Worm (Caenorhabditis elegans) whole organism, L3 larva: Measurements from ENCODE around the gene str-31.

Source experiments
- R02D3.7 ChIP-seq: fragments of 150-350 bp; optimal IDR thresholded peaks from 2 replicates; lab custom pipeline; 2014; ENCODE audit warnings: missing biosample characterization, missing genetic modification characterization
- ZK546.5 ChIP-seq: sonication (generic microtip); optimal IDR thresholded peaks from 2 replicates; lab custom pipeline; 2017; ENCODE audit warnings: missing biosample characterization, missing genetic modification characterization
- aly-2 ChIP-seq: fragments of 150-350 bp; optimal IDR thresholded peaks from 2 replicates; lab custom pipeline; 2014; ENCODE audit warnings: missing biosample characterization, missing genetic modification characterization
- ama-1 ChIP-seq: fragments of 150-350 bp; optimal IDR thresholded peaks from 2 replicates; lab custom pipeline; 2018
- ceh-16 ChIP-seq: sonication (generic microtip); optimal IDR thresholded peaks from 2 replicates; lab custom pipeline; 2017; ENCODE audit warnings: missing biosample characterization, missing genetic modification characterization
- ceh-82 ChIP-seq: fragments of 150-350 bp; optimal IDR thresholded peaks from 2 replicates; lab custom pipeline; 2014; ENCODE audit warnings: missing biosample characterization, missing genetic modification characterization
- daf-12 ChIP-seq: fragments of 150-350 bp; optimal IDR thresholded peaks from 2 replicates; lab custom pipeline; 2014; ENCODE audit warnings: missing biosample characterization, missing genetic modification reagents, missing genetic modification characterization
- egl-27 ChIP-seq: sonication (generic microtip); optimal IDR thresholded peaks from 4 replicates; lab custom pipeline; 2017; ENCODE audit warnings: missing biosample characterization, missing genetic modification reagents, missing genetic modification characterization
- egl-5 ChIP-seq: fragments of 150-350 bp; optimal IDR thresholded peaks from 2 replicates; lab custom pipeline; 2017; ENCODE audit warnings: missing biosample characterization, missing genetic modification reagents, missing genetic modification characterization, inconsistent platforms
- elt-2 ChIP-seq: sonication (generic microtip); optimal IDR thresholded peaks from 2 replicates; lab custom pipeline; 2016; ENCODE audit warnings: missing genetic modification reagents, mild to moderate bottlenecking, missing genetic modification characterization, missing compliant biosample characterization
- elt-3 ChIP-seq, 3 experiments: fragments of 150-350 bp in 1 of 3; sonication (generic microtip) in 2 of 3; optimal IDR thresholded peaks; 2 replicates in 2 of 3; 4 replicates in 1 of 3; lab custom pipeline; 2014 to 2017; ENCODE audit warnings: missing biosample characterization in 3 of 3, missing genetic modification characterization in 3 of 3
- eor-1 ChIP-seq, 2 experiments: fragments of 150-350 bp; optimal IDR thresholded peaks; 2 replicates each; lab custom pipeline; 2014 to 2018; ENCODE audit warnings: missing biosample characterization in 2 of 2, missing genetic modification characterization in 2 of 2
- fkh-10 ChIP-seq: sonication (generic microtip); optimal IDR thresholded peaks from 2 replicates; lab custom pipeline; 2017; ENCODE audit warnings: missing biosample characterization, missing genetic modification reagents, missing genetic modification characterization
- fkh-2 ChIP-seq: fragments of 150-350 bp; optimal IDR thresholded peaks from 2 replicates; lab custom pipeline; 2014; ENCODE audit warnings: missing biosample characterization, missing genetic modification reagents, missing genetic modification characterization
- fos-1 ChIP-seq: fragments of 150-350 bp; optimal IDR thresholded peaks from 2 replicates; lab custom pipeline; 2014; ENCODE audit warnings: missing biosample characterization, missing genetic modification characterization
- hmg-11 ChIP-seq: sonication (generic microtip); optimal IDR thresholded peaks from 2 replicates; lab custom pipeline; 2016; ENCODE audit warnings: missing genetic modification characterization, missing compliant biosample characterization
- jun-1 ChIP-seq: fragments of 150-350 bp; optimal IDR thresholded peaks from 2 replicates; lab custom pipeline; 2014; ENCODE audit warnings: missing biosample characterization, missing genetic modification reagents, missing genetic modification characterization
- lin-15B ChIP-seq: fragments of 150-350 bp; optimal IDR thresholded peaks from 2 replicates; lab custom pipeline; 2014; ENCODE audit warnings: missing biosample characterization, missing genetic modification characterization
- lin-39 ChIP-seq: fragments of 150-350 bp; optimal IDR thresholded peaks from 2 replicates; lab custom pipeline; 2018; ENCODE audit warnings: missing biosample characterization, missing genetic modification reagents, missing genetic modification characterization
- lsy-12 ChIP-seq: sonication (generic microtip); optimal IDR thresholded peaks from 2 replicates; lab custom pipeline; 2016; ENCODE audit warnings: mild to moderate bottlenecking, missing genetic modification characterization, missing compliant biosample characterization
- mdl-1 ChIP-seq: fragments of 150-350 bp; optimal IDR thresholded peaks from 2 replicates; lab custom pipeline; 2014; ENCODE audit warnings: missing biosample characterization, missing genetic modification characterization
- nfya-1 ChIP-seq: sonication (generic microtip); optimal IDR thresholded peaks from 2 replicates; lab custom pipeline; 2017; ENCODE audit warnings: missing genetic modification characterization, mild to moderate bottlenecking, missing compliant biosample characterization, antibody characterized with exemption, moderate library complexity; ENCODE audit not compliant: insufficient read depth
- nhr-11 ChIP-seq: fragments of 150-350 bp; optimal IDR thresholded peaks from 2 replicates; lab custom pipeline; 2014; ENCODE audit warnings: missing biosample characterization, missing genetic modification characterization
- nhr-12 ChIP-seq: fragments of 150-350 bp; optimal IDR thresholded peaks from 2 replicates; lab custom pipeline; 2014; ENCODE audit warnings: missing biosample characterization, missing genetic modification characterization
- nhr-237 ChIP-seq: fragments of 150-350 bp; optimal IDR thresholded peaks from 2 replicates; lab custom pipeline; 2014; ENCODE audit warnings: missing biosample characterization, missing genetic modification characterization
- nhr-43 ChIP-seq: sonication (generic microtip); optimal IDR thresholded peaks from 2 replicates; lab custom pipeline; 2016; ENCODE audit warnings: mild to moderate bottlenecking, missing genetic modification characterization, missing compliant biosample characterization; ENCODE audit not compliant: poor library complexity, severe bottlenecking
- nhr-67 ChIP-seq: fragments of 150-350 bp; optimal IDR thresholded peaks from 2 replicates; lab custom pipeline; 2014; ENCODE audit warnings: missing biosample characterization, missing genetic modification characterization
- nhr-76 ChIP-seq: fragments of 150-350 bp; sonication (generic microtip); optimal IDR thresholded peaks from 5 replicates; lab custom pipeline; 2014; ENCODE audit warnings: missing biosample characterization, missing genetic modification characterization
- nhr-77 ChIP-seq: fragments of 150-350 bp; optimal IDR thresholded peaks from 2 replicates; lab custom pipeline; 2014; ENCODE audit warnings: missing biosample characterization, missing genetic modification characterization
- pqm-1 ChIP-seq: fragments of 150-350 bp; optimal IDR thresholded peaks from 2 replicates; lab custom pipeline; 2017; ENCODE audit warnings: missing biosample characterization, missing genetic modification characterization, inconsistent platforms
- sea-2 ChIP-seq: fragments of 150-350 bp; sonication (generic microtip); optimal IDR thresholded peaks from 4 replicates; lab custom pipeline; 2014; ENCODE audit warnings: missing biosample characterization, missing genetic modification reagents, missing genetic modification characterization
- skn-1 ChIP-seq: fragments of 150-350 bp; optimal IDR thresholded peaks from 2 replicates; lab custom pipeline; 2014; ENCODE audit warnings: missing biosample characterization, missing genetic modification characterization
- snpc-4 ChIP-seq: fragments of 150-350 bp; optimal IDR thresholded peaks from 2 replicates; lab custom pipeline; 2014; ENCODE audit warnings: missing biosample characterization, missing genetic modification characterization
- tbx-2 ChIP-seq: sonication (generic microtip); optimal IDR thresholded peaks from 2 replicates; lab custom pipeline; 2016; ENCODE audit warnings: mild to moderate bottlenecking, missing genetic modification characterization, missing compliant biosample characterization
- unc-62 ChIP-seq: fragments of 150-350 bp; sonication (generic microtip); optimal IDR thresholded peaks from 4 replicates; lab custom pipeline; 2014; ENCODE audit warnings: missing biosample characterization, missing genetic modification reagents, missing genetic modification characterization
- zag-1 ChIP-seq: fragments of 150-350 bp; optimal IDR thresholded peaks from 2 replicates; lab custom pipeline; 2014; ENCODE audit warnings: missing biosample characterization, missing genetic modification characterization

str-31 gene

DNA sequence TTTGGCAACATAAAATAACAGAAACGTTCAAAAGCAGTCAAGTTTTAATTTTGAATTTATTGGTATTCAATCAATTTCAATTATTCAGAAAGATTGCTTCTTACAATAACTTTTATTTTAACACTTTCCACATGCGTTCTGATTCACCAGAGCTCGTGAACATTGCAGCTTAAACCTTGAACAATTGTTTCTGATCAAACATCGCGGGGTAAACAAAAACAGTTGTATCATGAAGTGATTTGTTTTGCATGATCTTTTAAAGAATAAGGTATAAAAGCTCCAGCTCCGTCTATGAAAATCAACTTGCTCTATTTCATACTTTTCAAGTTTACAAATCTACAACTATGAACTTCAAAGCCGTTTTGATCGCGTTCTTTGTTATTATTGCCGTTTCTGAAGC, 14.9 kb upstream of the str-31 start, which contains the start of gene C54F6.6:
TSS of gene C54F6.6 (plus strand) at position 301 of the 400 bp plus-strand sequence.
- TF ChIP-seq unc-62 (GFP tag; lab: Kevin White, UChicago): no peak
- TF ChIP-seq nhr-76 (tag; lab: Kevin White, UChicago): no peak
- TF ChIP-seq snpc-4 (tag; lab: Kevin White, UChicago): no peak
- TF ChIP-seq ama-1 (lab: Kevin White, UChicago): no peak
- TF ChIP-seq mdl-1 (tag; lab: Kevin White, UChicago): no peak
- no peak for TF ChIP-seq lin-15B
- no peak for TF ChIP-seq fkh-2 (tag; lab: Kevin White, UChicago)
- no peak for TF ChIP-seq fos-1 (tag; lab: Kevin White, UChicago)
- no peak for TF ChIP-seq hmg-11 (tag; lab: Kevin White, UChicago)
- TF ChIP-seq egl-5 (tag; lab: Kevin White, UChicago): no peak
- TF ChIP-seq elt-2: no peak
- no peak for TF ChIP-seq nhr-77
- TF ChIP-seq ZK546.5 (tag; lab: Kevin White, UChicago): no peak
- no peak for TF ChIP-seq nhr-43
- no peak for TF ChIP-seq nhr-237 (tag; lab: Kevin White, UChicago)
- TF ChIP-seq eor-1 (tag; optimal IDR thresholded peaks at IDR 0.05; lab: Kevin White, UChicago): no peak
- TF ChIP-seq nhr-11 (tag; lab: Kevin White, UChicago): no peak
- TF ChIP-seq ceh-82 (tag; lab: Kevin White, UChicago): no peak

DNA sequence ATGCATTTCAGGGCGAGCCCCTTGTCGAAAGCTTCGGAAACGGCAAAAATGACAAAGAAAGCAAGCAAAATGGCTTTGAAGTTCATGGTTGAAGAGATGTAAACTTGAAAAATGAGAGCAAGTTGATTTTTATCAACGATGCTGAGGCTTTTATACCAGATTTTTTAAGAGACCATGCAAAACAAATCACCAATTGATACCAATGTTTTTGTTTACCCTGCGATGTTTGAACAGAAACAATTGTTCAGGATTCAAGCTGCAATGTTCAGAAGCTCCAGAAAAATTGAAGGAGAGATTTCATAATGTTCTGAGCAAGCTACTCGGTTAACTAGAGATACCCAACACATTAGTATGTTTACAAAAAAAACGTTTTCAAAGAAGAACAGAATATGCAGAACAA, 13.8 kb upstream of the str-31 start, which contains the start of gene C54F6.15:
TSS of gene C54F6.15 (minus strand) at position 101 of the 400 bp plus-strand sequence.
- TF ChIP-seq skn-1 (tag; lab: Kevin White, UChicago) (no peak), R02D3.7 (tag; lab: Kevin White, UChicago) (no peak)

ce11 chrV:7521304-7521703, 12.8 kb upstream of the str-31 start:
- no peak for TF ChIP-seq unc-62 (GFP tag; lab: Kevin White, UChicago)
- no peak for TF ChIP-seq lsy-12 (tag; lab: Kevin White, UChicago)
- no peak for TF ChIP-seq ceh-16 (tag; lab: Kevin White, UChicago)
- TF ChIP-seq elt-2: peak; percentile 75
- TF ChIP-seq daf-12: no peak
- peak; percentile 89 for TF ChIP-seq pqm-1

DNA sequence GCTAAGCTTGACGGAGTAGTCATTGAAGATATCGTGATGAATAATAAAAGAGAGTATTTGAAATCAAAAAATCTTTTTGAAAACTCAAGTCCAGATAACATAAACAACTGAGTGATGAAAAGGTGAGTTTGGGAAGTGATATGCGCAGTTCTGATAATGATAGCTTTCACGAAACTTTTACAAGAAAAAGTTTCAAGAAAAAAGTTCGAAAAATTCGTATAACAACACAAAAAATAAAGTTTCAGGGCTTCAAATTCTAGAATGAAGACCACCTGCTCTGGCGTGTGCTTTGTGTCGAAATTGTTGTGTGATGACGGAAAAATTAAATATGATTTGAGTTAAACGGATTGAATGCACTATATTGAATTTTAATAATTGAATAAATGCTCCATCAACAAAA, 11.6 kb upstream of the str-31 start, which contains the start of gene srb-19:
TSS of gene srb-19 (minus strand) at position 101 of the 400 bp plus-strand sequence.
- no peak for TF ChIP-seq egl-5 (tag; lab: Kevin White, UChicago)
- no peak for TF ChIP-seq tbx-2 (tag; lab: Kevin White, UChicago)
- TF ChIP-seq egl-27 (tag; lab: Kevin White, UChicago): no peak
- no peak for TF ChIP-seq nhr-43
- no peak for TF ChIP-seq snpc-4 (tag; lab: Kevin White, UChicago)
- no peak for TF ChIP-seq nhr-237 (tag; lab: Kevin White, UChicago)
- TF ChIP-seq eor-1 (tag; optimal IDR thresholded peaks at IDR 0.05; lab: Kevin White, UChicago): no peak
- TF ChIP-seq elt-3 (tag; optimal IDR thresholded peaks at IDR 0.05; lab: Kevin White, UChicago): no peak
- TF ChIP-seq nfya-1 (tag; lab: Kevin White, UChicago): no peak
- TF ChIP-seq jun-1: no peak
- no peak for TF ChIP-seq unc-62 (GFP tag; lab: Kevin White, UChicago)
- TF ChIP-seq lin-39 (tag; lab: Kevin White, UChicago): no peak
- no peak for TF ChIP-seq nhr-76 (tag; lab: Kevin White, UChicago)
- no peak for TF ChIP-seq fkh-10 (GFP tag; lab: Kevin White, UChicago)
- TF ChIP-seq ceh-82 (tag; lab: Kevin White, UChicago): no peak
- no peak for TF ChIP-seq pqm-1
- TF ChIP-seq nhr-12 (tag; lab: Kevin White, UChicago): no peak
- no peak for TF ChIP-seq nhr-67 (tag; lab: Kevin White, UChicago)
- no peak for TF ChIP-seq aly-2

DNA sequence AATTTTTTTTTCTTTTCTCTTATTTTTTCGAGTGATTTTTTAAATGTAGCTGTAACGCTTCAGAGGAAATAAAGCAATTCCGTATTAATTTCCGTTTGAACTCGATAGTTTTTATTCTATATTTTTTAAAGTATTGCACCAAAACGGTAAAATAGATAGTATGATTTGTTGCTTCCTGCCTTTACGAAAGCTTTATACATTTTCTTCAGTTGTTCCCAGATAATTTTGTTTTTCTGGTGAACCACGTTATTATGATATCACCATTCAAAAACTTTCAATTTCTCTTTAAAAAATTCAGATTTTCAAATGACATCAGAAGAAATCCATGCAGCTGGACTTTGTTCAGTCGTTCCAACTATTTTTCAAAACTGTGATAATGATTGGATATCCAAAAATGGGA, 6.5 kb upstream of the str-31 start, which contains the start of gene srb-18:
TSS of gene srb-18 (plus strand) at position 301 of the 400 bp plus-strand sequence.
- no peak for TF ChIP-seq ceh-82 (tag; lab: Kevin White, UChicago)
- no peak for TF ChIP-seq zag-1 (tag; lab: Kevin White, UChicago)
- TF ChIP-seq nhr-43: no peak
- TF ChIP-seq sea-2 (GFP tag; lab: Kevin White, UChicago): no peak
